Worm (Caenorhabditis elegans): ENCODE measurements around the gene F38A1.11.

Gene F38A1.11

ce11 chrIV:1228675-1229130, 18.5 kb upstream of the F38A1.11 start, which contains the start of gene W09G12.7:
Gene W09G12.7, plus strand, starts transcription at chrIV:1229080.
- TF ChIP-seq him-1 (tag; optimal IDR thresholded peaks at IDR 0.05) (no peak), W03F9.2 (tag; optimal IDR thresholded peaks at IDR 0.05) (no peak), dao-5 (tag; optimal IDR thresholded peaks at IDR 0.05) (no peak)

- TF ChIP-seq dao-5 (tag; optimal IDR thresholded peaks at IDR 0.05) (no peak), him-1 (tag; optimal IDR thresholded peaks at IDR 0.05) (no peak), W03F9.2 (tag; optimal IDR thresholded peaks at IDR 0.05) (no peak)
These were observed 15.6 kb upstream of the F38A1.11 start, which contains the start of gene W09G12.6 for ce11 chrIV:1231589-1231988. Gene W09G12.6, plus strand, starts transcription at chrIV:1231889.

ce11 chrIV:1232419-1233145, 14.6 kb upstream of the F38A1.11 start:
- TF ChIP-seq him-1 (tag; optimal IDR thresholded peaks at IDR 0.05) = no peak
- TF ChIP-seq W03F9.2 (tag; optimal IDR thresholded peaks at IDR 0.05) = no peak
- TF ChIP-seq dao-5 (tag; optimal IDR thresholded peaks at IDR 0.05) = no peak

ce11 chrIV:1234780-1235179, 12.4 kb upstream of the F38A1.11 start:
- no peak for TF ChIP-seq dao-5 (tag; optimal IDR thresholded peaks at IDR 0.05)
- TF ChIP-seq W03F9.2 (tag; optimal IDR thresholded peaks at IDR 0.05) = no peak
- no peak for TF ChIP-seq him-1 (tag; optimal IDR thresholded peaks at IDR 0.05)

ce11 chrIV:1235785-1236184, 11.4 kb upstream of the F38A1.11 start:
- TF ChIP-seq him-1 (tag; optimal IDR thresholded peaks at IDR 0.05) (no peak), W03F9.2 (tag; optimal IDR thresholded peaks at IDR 0.05) (no peak), dao-5 (tag; optimal IDR thresholded peaks at IDR 0.05) (no peak)

ce11 chrIV:1238147-1238546, 9.0 kb upstream of the F38A1.11 start:
- TF ChIP-seq him-1 (tag; optimal IDR thresholded peaks at IDR 0.05) (no peak), dao-5 (tag; optimal IDR thresholded peaks at IDR 0.05) (no peak), W03F9.2 (tag; optimal IDR thresholded peaks at IDR 0.05) (no peak)

ce11 chrIV:1239686-1240085, 7.5 kb upstream of the F38A1.11 start, which contains the start of gene F38A1.8:
Gene F38A1.8, minus strand, starts transcription at chrIV:1239852.
- TF ChIP-seq him-1 (tag; optimal IDR thresholded peaks at IDR 0.05) = no peak
- no peak for TF ChIP-seq W03F9.2 (tag; optimal IDR thresholded peaks at IDR 0.05)
- TF ChIP-seq dao-5 (tag; optimal IDR thresholded peaks at IDR 0.05) = no peak

ce11 chrIV:1243295-1243694, 3.9 kb upstream of the F38A1.11 start, which contains the start of gene F38A1.15:
Gene F38A1.15, minus strand, starts transcription at chrIV:1243395.
- no peak for TF ChIP-seq dao-5 (tag; optimal IDR thresholded peaks at IDR 0.05)
- no peak for TF ChIP-seq W03F9.2 (tag; optimal IDR thresholded peaks at IDR 0.05)
- TF ChIP-seq him-1 (tag; optimal IDR thresholded peaks at IDR 0.05) = no peak

- TF ChIP-seq him-1 (tag; optimal IDR thresholded peaks at IDR 0.05) (no peak), dao-5 (tag; optimal IDR thresholded peaks at IDR 0.05) (no peak), W03F9.2 (tag; optimal IDR thresholded peaks at IDR 0.05) (no peak)
These were observed 1.9 kb upstream of the F38A1.11 start, which contains the start of gene F38A1.9 for ce11 chrIV:1245244-1245643. Gene F38A1.9, minus strand, starts transcription at chrIV:1245344.

ce11 chrIV:1251242-1251911, 4.2 kb downstream of the F38A1.11 start, which contains the start of the genes clec-166 and F38A1.6:
Gene clec-166, minus strand, starts transcription at chrIV:1251342.
Gene F38A1.6, plus strand, starts transcription at chrIV:1251861.
- TF ChIP-seq W03F9.2 (tag; optimal IDR thresholded peaks at IDR 0.05) (no peak), dao-5 (tag; optimal IDR thresholded peaks at IDR 0.05) (no peak)

- TF ChIP-seq W03F9.2 (tag; optimal IDR thresholded peaks at IDR 0.05) (no peak), dao-5 (tag; optimal IDR thresholded peaks at IDR 0.05) (no peak), him-1 (tag; optimal IDR thresholded peaks at IDR 0.05) (no peak)
These were observed 8.4 kb downstream of the F38A1.11 start, which contains the start of gene clec-167 for ce11 chrIV:1255632-1256031. Gene clec-167, minus strand, starts transcription at chrIV:1255732.

ce11 chrIV:1256723-1257122, 9.5 kb downstream of the F38A1.11 start, which contains the start of gene clec-168:
Gene clec-168, plus strand, starts transcription at chrIV:1256969.
- TF ChIP-seq dao-5 (tag; optimal IDR thresholded peaks at IDR 0.05) = no peak

- TF ChIP-seq dao-5 (tag; optimal IDR thresholded peaks at IDR 0.05) = no peak
- no peak for TF ChIP-seq W03F9.2 (tag; optimal IDR thresholded peaks at IDR 0.05)
- no peak for TF ChIP-seq him-1 (tag; optimal IDR thresholded peaks at IDR 0.05)
These were observed 13.3 kb downstream of the F38A1.11 start for ce11 chrIV:1260474-1260873.

- TF ChIP-seq him-1 (tag; optimal IDR thresholded peaks at IDR 0.05) (no peak), dao-5 (tag; optimal IDR thresholded peaks at IDR 0.05) (no peak), W03F9.2 (tag; optimal IDR thresholded peaks at IDR 0.05) (no peak)
These were observed 13.8 kb downstream of the F38A1.11 start, which contains the start of gene clec-169 for ce11 chrIV:1261024-1261423. Gene clec-169, plus strand, starts transcription at chrIV:1261324.

Measured in whole organism, L4/young adult.